Worm (Caenorhabditis elegans) whole organism, L2 larva: ENCODE data around the gene F01G12.18.

Experiments
- ama-1 ChIP-seq: fragments of 150-350 bp; optimal IDR thresholded peaks from 2 replicates; lab custom pipeline; 2018; ENCODE audit warnings: inconsistent platforms
- fos-1 ChIP-seq: fragments of 150-350 bp; optimal IDR thresholded peaks from 2 replicates; lab custom pipeline; 2014; ENCODE audit warnings: missing biosample characterization, missing genetic modification characterization
- mdl-1 ChIP-seq, 2 experiments: fragments of 150-350 bp in 1 of 2; sonication (generic microtip) in 1 of 2; optimal IDR thresholded peaks; 2 replicates each; lab custom pipeline; 2017; ENCODE audit warnings: missing biosample characterization in 2 of 2, missing genetic modification characterization in 2 of 2
- nhr-237 ChIP-seq: fragments of 150-350 bp; optimal IDR thresholded peaks from 2 replicates; lab custom pipeline; 2014; ENCODE audit warnings: missing biosample characterization, missing genetic modification characterization
- nhr-25 ChIP-seq: fragments of 150-350 bp; sonication (generic microtip); optimal IDR thresholded peaks from 3 replicates; lab custom pipeline; 2014; ENCODE audit warnings: missing biosample characterization, missing genetic modification characterization
- sma-9 ChIP-seq, 2 experiments: fragments of 150-350 bp in 1 of 2; sonication (generic microtip) in 1 of 2; optimal IDR thresholded peaks; 2 replicates each; lab custom pipeline; 2014 to 2016; ENCODE audit warnings: missing genetic modification characterization in 2 of 2, mild to moderate bottlenecking in 1 of 2, missing biosample characterization in 1 of 2, missing compliant biosample characterization in 1 of 2, missing genetic modification reagents in 1 of 2, moderate library complexity in 1 of 2
- snpc-4 ChIP-seq: fragments of 150-350 bp; optimal IDR thresholded peaks from 2 replicates; lab custom pipeline; 2014; ENCODE audit warnings: missing biosample characterization, missing genetic modification characterization
- unc-39 ChIP-seq: fragments of 150-350 bp; optimal IDR thresholded peaks from 2 replicates; lab custom pipeline; 2014; ENCODE audit warnings: missing biosample characterization, missing genetic modification characterization

- TF ChIP-seq sma-9 (GFP tag; optimal IDR thresholded peaks at IDR 0.05; lab: Kevin White, UChicago) (no peak), sma-9 (tag; optimal IDR thresholded peaks at IDR 0.05; lab: Kevin White, UChicago) (no peak), mdl-1 (tag; optimal IDR thresholded peaks at IDR 0.05; lab: Kevin White, UChicago) (no peak), unc-39 (no peak), ama-1 (lab: Kevin White, UChicago) (no peak), fos-1 (tag; lab: Kevin White, UChicago) (no peak), snpc-4 (no peak), nhr-25 (tag; lab: Kevin White, UChicago) (no peak), nhr-237 (no peak)
Observed at ce11 chrX:16403424-16403823, 5.2 kb upstream of the F01G12.18 start.
